Worm (Caenorhabditis elegans) whole organism, L4 larva: ENCODE measurements around the gene adh-1.

Experiments used
- nhr-28 ChIP-seq: fragments of 150-350 bp; optimal IDR thresholded peaks from 2 replicates; lab custom pipeline; 2014; ENCODE audit warnings: missing biosample characterization, missing genetic modification characterization
- rbr-2 ChIP-seq: sonication (generic microtip); optimal IDR thresholded peaks from 2 replicates; lab custom pipeline; 2016; ENCODE audit warnings: missing genotype, missing genetic modification characterization, missing compliant biosample characterization

- TF ChIP-seq rbr-2 (tag; lab: Kevin White, UChicago) = no peak
- TF ChIP-seq nhr-28 (tag; lab: Kevin White, UChicago) = no peak
Measured at ce11 chrV:11858299-11858698, 29.7 kb upstream of the adh-1 start.
